Worm (Caenorhabditis elegans) whole organism, L2 larva: ENCODE data around the gene col-69.

Source experiments
- C34F6.9 ChIP-seq: fragments of 150-350 bp; optimal IDR thresholded peaks from 2 replicates; lab custom pipeline; 2014; ENCODE audit warnings: missing biosample characterization, missing genetic modification characterization
- F13H6.1 ChIP-seq: sonication (generic microtip); optimal IDR thresholded peaks from 2 replicates; lab custom pipeline; 2016; ENCODE audit warnings: missing genetic modification characterization, missing compliant biosample characterization
- R02D3.7 ChIP-seq: fragments of 150-350 bp; optimal IDR thresholded peaks from 2 replicates; lab custom pipeline; 2014; ENCODE audit warnings: missing biosample characterization, missing genetic modification characterization
- ZK546.5 ChIP-seq: sonication (generic microtip); optimal IDR thresholded peaks from 2 replicates; lab custom pipeline; 2017; ENCODE audit warnings: missing biosample characterization, missing genetic modification characterization
- alr-1 ChIP-seq: fragments of 150-350 bp; optimal IDR thresholded peaks from 2 replicates; lab custom pipeline; 2014; ENCODE audit warnings: missing biosample characterization, missing genetic modification characterization
- ama-1 ChIP-seq: fragments of 150-350 bp; optimal IDR thresholded peaks from 2 replicates; lab custom pipeline; 2018; ENCODE audit warnings: inconsistent platforms
- blmp-1 ChIP-seq: sonication (generic microtip); optimal IDR thresholded peaks from 2 replicates; lab custom pipeline; 2017; ENCODE audit warnings: missing genetic modification characterization, mild to moderate bottlenecking, missing compliant biosample characterization, antibody characterized with exemption, moderate library complexity; ENCODE audit not compliant: insufficient read depth
- ceh-16 ChIP-seq: fragments of 150-350 bp; optimal IDR thresholded peaks from 2 replicates; lab custom pipeline; 2014; ENCODE audit warnings: missing biosample characterization, missing genetic modification characterization
- crh-2 ChIP-seq: sonication (generic microtip); optimal IDR thresholded peaks from 2 replicates; lab custom pipeline; 2017; ENCODE audit warnings: missing biosample characterization, missing genetic modification characterization
- dmd-4 ChIP-seq: sonication (generic microtip); optimal IDR thresholded peaks from 2 replicates; lab custom pipeline; 2017; ENCODE audit warnings: missing biosample characterization, missing genetic modification characterization
- egl-27 ChIP-seq: sonication (generic microtip); optimal IDR thresholded peaks from 3 replicates; lab custom pipeline; 2017; ENCODE audit warnings: missing biosample characterization, missing genetic modification reagents, missing genetic modification characterization
- elt-1 ChIP-seq: fragments of 150-350 bp; optimal IDR thresholded peaks from 2 replicates; lab custom pipeline; 2014; ENCODE audit warnings: missing biosample characterization, missing genetic modification characterization
- elt-3 ChIP-seq: sonication (generic microtip); optimal IDR thresholded peaks from 2 replicates; lab custom pipeline; 2017; ENCODE audit warnings: missing biosample characterization, missing genetic modification characterization
- fos-1 ChIP-seq: fragments of 150-350 bp; optimal IDR thresholded peaks from 2 replicates; lab custom pipeline; 2014; ENCODE audit warnings: missing biosample characterization, missing genetic modification characterization
- gmeb-1 ChIP-seq: fragments of 150-350 bp; optimal IDR thresholded peaks from 2 replicates; lab custom pipeline; 2014; ENCODE audit warnings: missing biosample characterization, missing genetic modification characterization
- lin-13 ChIP-seq: fragments of 150-350 bp; optimal IDR thresholded peaks from 2 replicates; lab custom pipeline; 2014; ENCODE audit warnings: missing biosample characterization, missing genetic modification reagents, missing genetic modification characterization
- lin-39 ChIP-seq: fragments of 150-350 bp; optimal IDR thresholded peaks from 2 replicates; lab custom pipeline; 2014; ENCODE audit warnings: missing biosample characterization, missing genetic modification reagents, missing genetic modification characterization
- lsy-2 ChIP-seq, 2 experiments: fragments of 150-350 bp in 1 of 2; sonication (generic microtip) in 1 of 2; optimal IDR thresholded peaks; 2 replicates each; lab custom pipeline; 2014 to 2017; ENCODE audit warnings: missing biosample characterization in 2 of 2, missing genetic modification characterization in 2 of 2
- mab-5 ChIP-seq: fragments of 150-350 bp; optimal IDR thresholded peaks from 2 replicates; lab custom pipeline; 2014; ENCODE audit warnings: missing biosample characterization, missing genetic modification characterization
- mbf-1 ChIP-seq: sonication (generic microtip); optimal IDR thresholded peaks from 2 replicates; lab custom pipeline; 2017; ENCODE audit warnings: missing biosample characterization, missing genetic modification characterization
- nhr-10 ChIP-seq: sonication (generic microtip); optimal IDR thresholded peaks from 2 replicates; lab custom pipeline; 2017; ENCODE audit warnings: missing biosample characterization, missing genetic modification characterization
- nhr-11 ChIP-seq: fragments of 150-350 bp; optimal IDR thresholded peaks from 2 replicates; lab custom pipeline; 2014; ENCODE audit warnings: missing biosample characterization, missing genetic modification characterization
- nhr-12 ChIP-seq: fragments of 150-350 bp; optimal IDR thresholded peaks from 2 replicates; lab custom pipeline; 2014; ENCODE audit warnings: missing biosample characterization, missing genetic modification characterization
- nhr-23 ChIP-seq: fragments of 150-350 bp; optimal IDR thresholded peaks from 2 replicates; lab custom pipeline; 2014; ENCODE audit warnings: missing biosample characterization, missing genetic modification reagents, missing genetic modification characterization
- nhr-237 ChIP-seq: fragments of 150-350 bp; optimal IDR thresholded peaks from 2 replicates; lab custom pipeline; 2014; ENCODE audit warnings: missing biosample characterization, missing genetic modification characterization
- nhr-6 ChIP-seq: fragments of 150-350 bp; optimal IDR thresholded peaks from 2 replicates; lab custom pipeline; 2014; ENCODE audit warnings: missing biosample characterization, missing genetic modification characterization
- nhr-77 ChIP-seq: fragments of 150-350 bp; optimal IDR thresholded peaks from 2 replicates; lab custom pipeline; 2014; ENCODE audit warnings: missing biosample characterization, missing genetic modification characterization
- peb-1 ChIP-seq: fragments of 150-350 bp; optimal IDR thresholded peaks from 2 replicates; lab custom pipeline; 2014; ENCODE audit warnings: missing biosample characterization, missing genetic modification characterization
- sem-4 ChIP-seq: fragments of 150-350 bp; optimal IDR thresholded peaks from 2 replicates; lab custom pipeline; 2014; ENCODE audit warnings: missing biosample characterization, missing genetic modification reagents, missing genetic modification characterization
- skn-1 ChIP-seq: sonication (generic microtip); optimal IDR thresholded peaks from 2 replicates; lab custom pipeline; 2017; ENCODE audit warnings: missing biosample characterization, missing genetic modification characterization
- sma-9 ChIP-seq, 2 experiments: fragments of 150-350 bp in 1 of 2; sonication (generic microtip) in 1 of 2; optimal IDR thresholded peaks; 2 replicates each; lab custom pipeline; 2014 to 2016; ENCODE audit warnings: missing genetic modification characterization in 2 of 2, mild to moderate bottlenecking in 1 of 2, missing biosample characterization in 1 of 2, missing compliant biosample characterization in 1 of 2, missing genetic modification reagents in 1 of 2, moderate library complexity in 1 of 2
- snpc-4 ChIP-seq: fragments of 150-350 bp; optimal IDR thresholded peaks from 2 replicates; lab custom pipeline; 2014; ENCODE audit warnings: missing biosample characterization, missing genetic modification characterization
- unc-39 ChIP-seq: fragments of 150-350 bp; optimal IDR thresholded peaks from 2 replicates; lab custom pipeline; 2014; ENCODE audit warnings: missing biosample characterization, missing genetic modification characterization
- zag-1 ChIP-seq: fragments of 150-350 bp; optimal IDR thresholded peaks from 2 replicates; lab custom pipeline; 2014; ENCODE audit warnings: missing biosample characterization, missing genetic modification characterization
- ztf-1 ChIP-seq: fragments of 200-800 bp; sonication (Bioruptor generic); conservative IDR thresholded peaks from 2 replicates; pipeline ENCODE4 v1.3.6; 2022; ENCODE audit warnings: missing genetic modification characterization, missing compliant biosample characterization
- ztf-4 ChIP-seq: fragments of 150-350 bp; optimal IDR thresholded peaks from 2 replicates; lab custom pipeline; 2014; ENCODE audit warnings: missing biosample characterization, missing genetic modification characterization

col-69 gene

DNA sequence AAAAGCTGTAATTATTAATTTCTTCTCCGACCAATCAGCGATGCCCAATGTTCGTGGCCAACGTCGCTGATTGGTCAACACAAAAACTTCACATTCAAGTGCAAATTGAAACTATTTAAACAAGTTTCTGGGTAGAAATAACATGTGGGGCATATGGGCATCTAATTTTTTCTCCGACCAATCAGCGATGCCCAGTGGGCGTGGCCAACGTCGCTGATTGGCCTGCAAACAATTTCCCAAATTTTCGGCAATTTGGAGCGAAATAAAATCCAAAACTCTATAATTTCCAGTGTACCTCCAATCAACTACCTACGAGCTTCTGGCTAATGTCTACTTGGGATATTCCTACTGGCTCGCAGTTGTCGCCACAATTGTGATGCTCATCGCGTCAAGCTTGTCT, 35.7 kb upstream of the col-69 start:
- TF ChIP-seq blmp-1 (tag; lab: Kevin White, UChicago) (no peak), skn-1 (no peak), peb-1 (tag; lab: Kevin White, UChicago) (no peak), nhr-237 (tag; lab: Kevin White, UChicago) (no peak), nhr-12 (tag; lab: Kevin White, UChicago) (no peak), R02D3.7 (no peak), ama-1 (lab: Kevin White, UChicago) (no peak), C34F6.9 (tag; lab: Kevin White, UChicago) (no peak), egl-27 (tag; lab: Kevin White, UChicago) (no peak), elt-3 (no peak), ZK546.5 (tag; lab: Kevin White, UChicago) (no peak), lin-13 (GFP tag; lab: Kevin White, UChicago) (no peak), nhr-6 (tag; lab: Kevin White, UChicago) (no peak), elt-1 (tag; lab: Kevin White, UChicago) (no peak), lsy-2 (tag; optimal IDR thresholded peaks at IDR 0.05; lab: Kevin White, UChicago) (no peak), alr-1 (tag; lab: Kevin White, UChicago) (no peak), gmeb-1 (no peak), nhr-77 (tag; lab: Kevin White, UChicago) (no peak), ceh-16 (tag; lab: Kevin White, UChicago) (no peak), sem-4 (tag; lab: Kevin White, UChicago) (no peak)
- TF ChIP-seq, all 48 proteins: peak for 0

ce11 chrII:340714-341113, 35.2 kb upstream of the col-69 start:
- TF ChIP-seq zag-1 (tag; lab: Kevin White, UChicago) (no peak), nhr-23 (tag; lab: Kevin White, UChicago) (no peak), nhr-6 (tag; lab: Kevin White, UChicago) (no peak), mbf-1 (tag; lab: Kevin White, UChicago) (no peak), F13H6.1 (tag; lab: Kevin White, UChicago) (no peak), sma-9 (GFP tag; optimal IDR thresholded peaks at IDR 0.05; lab: Kevin White, UChicago) (no peak), sma-9 (tag; optimal IDR thresholded peaks at IDR 0.05; lab: Kevin White, UChicago) (no peak), ztf-4 (tag; lab: Kevin White, UChicago) (no peak), blmp-1 (tag; lab: Kevin White, UChicago) (no peak), sem-4 (tag; lab: Kevin White, UChicago) (no peak)

DNA sequence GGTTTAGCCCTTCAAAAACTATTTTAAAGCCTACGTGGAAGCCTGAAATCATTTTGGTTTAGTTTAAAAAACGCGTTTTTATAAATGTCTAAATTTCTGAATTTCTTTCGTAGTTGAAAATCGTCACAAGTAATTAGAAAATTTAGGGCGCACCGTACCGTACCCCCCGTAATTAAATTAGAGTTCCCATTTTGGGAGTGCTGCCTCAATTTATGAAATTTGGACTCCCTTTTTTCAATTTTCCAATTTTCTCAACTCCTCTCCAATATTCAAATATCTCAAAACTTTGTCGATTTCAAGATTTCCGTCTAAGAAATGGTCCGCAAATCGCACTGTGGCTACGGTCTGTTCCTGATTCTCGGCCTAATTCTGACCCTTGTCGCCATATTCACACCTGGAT, 34.7 kb upstream of the col-69 start, which contains the start of gene clc-31:
clc-31 (plus strand) TSS at position 301 of the 400 bp plus-strand sequence.
- TF ChIP-seq elt-3 (no peak), fos-1 (tag; lab: Kevin White, UChicago) (no peak), mbf-1 (tag; lab: Kevin White, UChicago) (no peak)

ce11 chrII:337233-337832, 31.8 kb upstream of the col-69 start, which contains the start of gene cpn-2:
Gene cpn-2, plus strand, starts transcription at chrII:337782.
- no peak for TF ChIP-seq elt-1 (tag; lab: Kevin White, UChicago)
- TF ChIP-seq zag-1 (tag; lab: Kevin White, UChicago) = no peak
- TF ChIP-seq fos-1 (tag; lab: Kevin White, UChicago) = no peak
- TF ChIP-seq mbf-1 (tag; lab: Kevin White, UChicago) = no peak
- no peak for TF ChIP-seq ceh-16 (tag; lab: Kevin White, UChicago)
- no peak for TF ChIP-seq mab-5 (tag; lab: Kevin White, UChicago)
- no peak for TF ChIP-seq ztf-1
- TF ChIP-seq ztf-4 (tag; lab: Kevin White, UChicago) = no peak
- no peak for TF ChIP-seq crh-2 (tag; lab: Kevin White, UChicago)
- TF ChIP-seq lin-39 (tag; lab: Kevin White, UChicago) = no peak
- no peak for TF ChIP-seq unc-39 (tag; lab: Kevin White, UChicago)
- no peak for TF ChIP-seq nhr-10 (tag; lab: Kevin White, UChicago)
- TF ChIP-seq dmd-4 = no peak
- no peak for TF ChIP-seq sem-4 (tag; lab: Kevin White, UChicago)
- TF ChIP-seq snpc-4 (tag; lab: Kevin White, UChicago) = no peak
- TF ChIP-seq nhr-11 (tag; lab: Kevin White, UChicago) = no peak
- no peak for TF ChIP-seq lsy-2 (tag; optimal IDR thresholded peaks at IDR 0.05; lab: Kevin White, UChicago)
